Fruit fly (Drosophila melanogaster) whole organism, embryonic: ENCODE data around the gene CG18473.

Experiments
- Asciz ChIP-seq: fragments of 200-800 bp; sonication (Bioruptor generic); optimal IDR thresholded peaks from 2 replicates; lab custom pipeline; 2017; ENCODE audit warnings: missing biosample characterization, mild to moderate bottlenecking, missing genetic modification characterization, missing genetic modification reagents
- BtbVII ChIP-seq: fragments of 200-800 bp; sonication (Bioruptor generic); optimal IDR thresholded peaks from 3 replicates; lab custom pipeline; 2017; ENCODE audit warnings: missing biosample characterization, mild to moderate bottlenecking, missing genetic modification characterization
- CG1024 ChIP-seq: fragments of 200-800 bp; sonication (Bioruptor generic); IDR thresholded peaks from 2 replicates; pipeline ENCODE4 v1.3.6; 2022; ENCODE audit warnings: missing biosample characterization, missing genetic modification characterization
- CG10274 ChIP-seq: fragments of 200-800 bp; sonication (Bioruptor generic); optimal IDR thresholded peaks from 3 replicates; lab custom pipeline; 2017; ENCODE audit warnings: missing biosample characterization, mild to moderate bottlenecking, missing genetic modification characterization
- CG11398 ChIP-seq: fragments of 200-800 bp; sonication (Bioruptor generic); optimal IDR thresholded peaks from 2 replicates; lab custom pipeline; 2016; ENCODE audit warnings: missing biosample characterization, missing genetic modification characterization
- CG11695 ChIP-seq: fragments of 200-800 bp; sonication (Bioruptor generic); IDR thresholded peaks from 3 replicates; pipeline ENCODE4 v1.3.6; 2022; ENCODE audit warnings: missing biosample characterization, missing genetic modification characterization
- CG12104 ChIP-seq: fragments of 200-800 bp; sonication (Bioruptor generic); optimal IDR thresholded peaks from 3 replicates; lab custom pipeline; 2016; ENCODE audit warnings: missing biosample characterization, missing genetic modification characterization
- CG12942 ChIP-seq: fragments of 200-800 bp; sonication (Bioruptor generic); optimal IDR thresholded peaks from 3 replicates; lab custom pipeline; 2016; ENCODE audit warnings: missing biosample characterization, missing genetic modification characterization
- CG14014 ChIP-seq: fragments of 200-800 bp; sonication (Bioruptor generic); IDR thresholded peaks from 2 replicates; pipeline ENCODE4 v1.3.6; 2022; ENCODE audit warnings: missing biosample characterization, missing genetic modification characterization
- CG14667 ChIP-seq: fragments of 200-800 bp; sonication (Bioruptor generic); IDR thresholded peaks from 2 replicates; pipeline ENCODE4 v1.3.6; 2022; ENCODE audit warnings: missing biosample characterization, missing genetic modification characterization
- CG15601 ChIP-seq: fragments of 200-800 bp; sonication (Bioruptor generic); optimal IDR thresholded peaks from 3 replicates; lab custom pipeline; 2019; ENCODE audit warnings: missing biosample characterization, mild to moderate bottlenecking, missing genetic modification characterization, moderate library complexity
- CG17912 ChIP-seq: fragments of 200-800 bp; sonication (Bioruptor generic); optimal IDR thresholded peaks from 2 replicates; lab custom pipeline; 2018; ENCODE audit warnings: missing biosample characterization, mild to moderate bottlenecking, missing genetic modification characterization
- CG2129 ChIP-seq: fragments of 200-800 bp; sonication (Bioruptor generic); IDR thresholded peaks from 2 replicates; pipeline ENCODE4 v1.3.6; 2022; ENCODE audit warnings: missing biosample characterization, missing genetic modification characterization; ENCODE audit not compliant: partially characterized antibody
- CG30403 ChIP-seq: fragments of 200-800 bp; sonication (Bioruptor generic); optimal IDR thresholded peaks from 3 replicates; lab custom pipeline; 2016; ENCODE audit warnings: missing biosample characterization, missing genetic modification characterization
- CG3995 ChIP-seq: fragments of 200-800 bp; sonication (Bioruptor generic); optimal IDR thresholded peaks from 3 replicates; lab custom pipeline; 2016; ENCODE audit warnings: missing biosample characterization, missing genetic modification characterization
- CG42726 ChIP-seq: fragments of 200-800 bp; sonication (Bioruptor generic); IDR thresholded peaks from 2 replicates; pipeline ENCODE4 v1.3.6; 2022; ENCODE audit warnings: missing biosample characterization, missing genetic modification characterization; ENCODE audit not compliant: partially characterized antibody
- CG6854 ChIP-seq: fragments of 200-800 bp; sonication (Bioruptor generic); optimal IDR thresholded peaks from 3 replicates; lab custom pipeline; 2017; ENCODE audit warnings: missing biosample characterization, mild to moderate bottlenecking, missing genetic modification characterization
- CG7556 ChIP-seq: fragments of 200-800 bp; sonication (Bioruptor generic); optimal IDR thresholded peaks from 2 replicates; lab custom pipeline; 2017; ENCODE audit warnings: missing biosample characterization, mild to moderate bottlenecking, missing genetic modification characterization
- CG7963 ChIP-seq: fragments of 200-800 bp; sonication (Bioruptor generic); IDR thresholded peaks from 3 replicates; pipeline ENCODE4 v1.3.6; 2022; ENCODE audit warnings: missing biosample characterization, missing genetic modification characterization; ENCODE audit not compliant: partially characterized antibody
- CG8924 ChIP-seq: fragments of 200-800 bp; optimal IDR thresholded peaks from 3 replicates; lab custom pipeline; 2019; ENCODE audit warnings: missing biosample characterization, mild to moderate bottlenecking, missing genetic modification characterization, moderate library complexity
- CG9215 ChIP-seq: fragments of 200-800 bp; sonication (Bioruptor generic); IDR thresholded peaks from 2 replicates; pipeline ENCODE4 v1.3.6; 2022; ENCODE audit warnings: missing biosample characterization, missing genetic modification characterization
- CkIIα-i1 ChIP-seq: fragments of 200-800 bp; sonication (Bioruptor generic); IDR thresholded peaks from 2 replicates; pipeline ENCODE4 v1.3.6; 2022; ENCODE audit warnings: missing biosample characterization, missing genetic modification characterization
- Dad ChIP-seq: fragments of 200-800 bp; sonication (Bioruptor generic); optimal IDR thresholded peaks from 3 replicates; lab custom pipeline; 2016; ENCODE audit warnings: missing biosample characterization, missing genetic modification characterization
- Gug ChIP-seq: fragments of 200-800 bp; sonication (Bioruptor generic); IDR thresholded peaks from 4 replicates; pipeline ENCODE4 v1.3.6; 2022; ENCODE audit warnings: missing biosample characterization, missing genetic modification characterization
- Hand ChIP-seq: fragments of 200-800 bp; sonication (Bioruptor generic); optimal IDR thresholded peaks from 2 replicates; lab custom pipeline; 2017; ENCODE audit warnings: mild to moderate bottlenecking, missing biosample characterization, missing genetic modification reagents, missing genetic modification characterization
- NC2β ChIP-seq: fragments of 200-800 bp; sonication (Bioruptor generic); optimal IDR thresholded peaks from 2 replicates; lab custom pipeline; 2016; ENCODE audit warnings: missing biosample characterization, missing genetic modification characterization
- NFAT ChIP-seq: fragments of 200-800 bp; sonication (Bioruptor generic); IDR thresholded peaks from 2 replicates; pipeline ENCODE4 v1.3.6; 2022; ENCODE audit warnings: missing biosample characterization, missing genetic modification characterization
- Oaz ChIP-seq: fragments of 200-800 bp; sonication (Bioruptor generic); IDR thresholded peaks from 2 replicates; pipeline ENCODE4 v1.3.6; 2022; ENCODE audit warnings: missing biosample characterization, missing genetic modification characterization
- Rx ChIP-seq: fragments of 200-800 bp; sonication (Bioruptor generic); IDR thresholded peaks from 2 replicates; pipeline ENCODE4 v1.3.6; 2022; ENCODE audit warnings: missing biosample characterization, missing genetic modification characterization
- Sry-β ChIP-seq: fragments of 200-800 bp; sonication (Bioruptor generic); optimal IDR thresholded peaks from 2 replicates; lab custom pipeline; 2018; ENCODE audit warnings: missing biosample characterization, mild to moderate bottlenecking, missing genetic modification characterization, moderate library complexity
- aop ChIP-seq: fragments of 200-800 bp; sonication (Bioruptor generic); IDR thresholded peaks from 2 replicates; pipeline ENCODE4 v1.3.6; 2022; ENCODE audit warnings: missing biosample characterization, missing genetic modification characterization
- ato ChIP-seq: fragments of 200-800 bp; sonication (Bioruptor generic); IDR thresholded peaks from 2 replicates; pipeline ENCODE4 v1.3.6; 2022; ENCODE audit warnings: missing biosample characterization, missing genetic modification characterization; ENCODE audit not compliant: partially characterized antibody
- bigmax ChIP-seq: fragments of 200-800 bp; sonication (Bioruptor generic); optimal IDR thresholded peaks from 2 replicates; lab custom pipeline; 2018; ENCODE audit warnings: missing biosample characterization, mild to moderate bottlenecking, missing genetic modification characterization
- chif ChIP-seq, 2 experiments: fragments of 200-800 bp; sonication (Bioruptor generic); optimal IDR thresholded peaks; 3 replicates each; lab custom pipeline; 2016; ENCODE audit warnings: missing biosample characterization in 2 of 2, missing genetic modification characterization in 2 of 2
- croc ChIP-seq: fragments of 200-800 bp; sonication (Bioruptor generic); conservative IDR thresholded peaks from 3 replicates; pipeline ENCODE4 v1.3.6; 2022; ENCODE audit warnings: missing biosample characterization, missing genetic modification characterization
- dan ChIP-seq: fragments of 200-800 bp; sonication (Bioruptor generic); IDR thresholded peaks from 2 replicates; pipeline ENCODE4 v1.3.6; 2022; ENCODE audit warnings: missing biosample characterization, missing genetic modification characterization
- fd3F ChIP-seq: fragments of 200-800 bp; sonication (Bioruptor generic); optimal IDR thresholded peaks from 2 replicates; lab custom pipeline; 2018; ENCODE audit warnings: missing biosample characterization, mild to moderate bottlenecking, missing genetic modification characterization, moderate library complexity
- ham ChIP-seq: fragments of 200-800 bp; sonication (Bioruptor generic); IDR thresholded peaks from 2 replicates; pipeline ENCODE4 v1.3.6; 2022; ENCODE audit warnings: missing biosample characterization, missing genetic modification characterization
- mam ChIP-seq: fragments of 200-800 bp; sonication (Bioruptor generic); optimal IDR thresholded peaks from 3 replicates; lab custom pipeline; 2016; ENCODE audit warnings: missing biosample characterization, missing genetic modification characterization
- psq ChIP-seq: fragments of 200-800 bp; sonication (Bioruptor generic); optimal IDR thresholded peaks from 2 replicates; lab custom pipeline; 2017; ENCODE audit warnings: missing biosample characterization, missing genetic modification characterization
- seq ChIP-seq: fragments of 200-800 bp; sonication (Bioruptor generic); IDR thresholded peaks from 2 replicates; pipeline ENCODE4 v1.3.6; 2022; ENCODE audit warnings: missing biosample characterization, missing genetic modification characterization
- slou ChIP-seq: fragments of 200-800 bp; sonication (Bioruptor generic); optimal IDR thresholded peaks from 3 replicates; lab custom pipeline; 2016; ENCODE audit warnings: missing biosample characterization, missing genetic modification characterization
- slp2 ChIP-seq: fragments of 200-800 bp; sonication (Bioruptor generic); optimal IDR thresholded peaks from 2 replicates; lab custom pipeline; 2016; ENCODE audit warnings: missing biosample characterization, missing genetic modification characterization
- sna ChIP-seq: fragments of 200-800 bp; sonication (Bioruptor generic); IDR thresholded peaks from 2 replicates; pipeline ENCODE4 v1.3.6; 2022; ENCODE audit warnings: missing biosample characterization, missing genetic modification characterization; ENCODE audit not compliant: partially characterized antibody
- sr ChIP-seq: fragments of 200-800 bp; sonication (Bioruptor generic); IDR thresholded peaks from 3 replicates; pipeline ENCODE4 v1.3.6; 2022; ENCODE audit warnings: missing biosample characterization, missing genetic modification characterization
- tap ChIP-seq: fragments of 200-800 bp; optimal IDR thresholded peaks from 3 replicates; lab custom pipeline; 2019; ENCODE audit warnings: missing biosample characterization, mild to moderate bottlenecking, missing genetic modification characterization, moderate library complexity
- twi ChIP-seq: fragments of 200-800 bp; optimal IDR thresholded peaks from 2 replicates; lab custom pipeline; 2019; ENCODE audit warnings: missing biosample characterization, mild to moderate bottlenecking, missing genetic modification characterization, moderate library complexity
- usp ChIP-seq: fragments of >200 bp; optimal IDR thresholded peaks from 2 replicates; lab custom pipeline; 2017; ENCODE audit warnings: missing biosample characterization, missing genetic modification characterization
- z ChIP-seq: fragments of 200-800 bp; sonication (Bioruptor generic); IDR thresholded peaks from 3 replicates; pipeline ENCODE4 v1.3.6; 2022; ENCODE audit warnings: missing biosample characterization, missing genetic modification characterization
- zen2 ChIP-seq: fragments of 200-800 bp; sonication (Bioruptor generic); IDR thresholded peaks from 3 replicates; pipeline ENCODE4 v1.3.6; 2022; ENCODE audit warnings: missing biosample characterization, missing genetic modification characterization; ENCODE audit not compliant: partially characterized antibody

The CG18473 gene

DNA sequence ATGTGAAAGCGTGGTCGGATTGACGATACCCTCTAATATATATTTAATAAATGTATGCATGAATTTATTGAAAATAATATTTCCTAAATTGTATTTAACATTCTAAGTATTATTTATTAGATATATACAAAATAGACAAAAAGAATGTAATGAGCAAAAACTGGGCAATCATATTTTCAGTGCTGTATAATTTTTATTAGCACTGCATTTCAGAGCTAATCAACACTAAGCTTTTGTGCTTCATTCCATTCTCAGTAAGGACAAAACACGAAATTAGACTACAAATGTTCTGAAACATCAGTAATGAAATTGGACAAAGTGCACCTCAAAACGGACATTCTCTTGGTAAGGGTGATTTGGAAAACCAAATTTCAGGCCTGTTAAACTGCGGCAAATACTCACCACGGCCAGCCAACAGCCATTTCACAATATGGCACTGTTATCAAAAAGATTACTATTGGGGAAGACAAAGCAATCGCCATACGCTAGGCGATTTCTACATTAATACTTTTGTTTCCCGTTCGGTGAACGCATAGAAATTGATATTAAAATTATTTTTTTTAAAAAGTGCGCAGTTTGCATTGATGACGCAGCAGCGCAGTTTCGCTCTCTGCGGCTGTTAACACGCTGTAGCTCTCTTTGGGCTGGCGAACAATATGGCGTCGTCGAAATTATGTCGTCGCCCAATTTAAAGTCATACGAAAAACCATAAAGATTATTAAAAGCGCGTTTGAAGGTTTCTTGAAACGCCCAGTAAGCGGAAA lies 22.5 kb upstream of the CG18473 start (continued):
- TF ChIP-seq croc (peak; percentile 60), CG11695 (GFP tag; lab: Robert Waterston, UW) (peak; percentile 89), tap (peak; percentile 81), CkIIα-i1 (GFP tag; lab: Robert Waterston, UW) (no peak), CG6854 (GFP tag; lab: Kevin White, UChicago) (peak; percentile 90), zen2 (GFP tag; lab: Robert Waterston, UW) (no peak), CG12942 (GFP tag; lab: Kevin White, UChicago) (peak; percentile 87), CG17912 (GFP tag; lab: Kevin White, UChicago) (peak; percentile 64), CG14014 (GFP tag; lab: Robert Waterston, UW) (peak; percentile 84), Sry-β (peak; percentile 10), fd3F (peak; percentile 89), CG10274 (GFP tag; lab: Kevin White, UChicago) (peak; percentile 85), CG12104 (GFP tag; lab: Kevin White, UChicago) (peak; percentile 90), seq (GFP tag; lab: Robert Waterston, UW) (peak; percentile 74), NC2β (GFP tag; lab: Kevin White, UChicago) (peak; percentile 41), ham (GFP tag; lab: Robert Waterston, UW) (peak; percentile 45; the same call in 1 of the 2 replicates), sr (GFP tag; lab: Robert Waterston, UW) (no peak), NFAT (GFP tag; lab: Robert Waterston, UW) (peak; percentile 63), chif (GFP tag; optimal IDR thresholded peaks at IDR 0.05; lab: Kevin White, UChicago) (peak; percentile 22 to 65), Gug (peak; percentile 68; the same call in 3 of the 4 replicates), slp2 (GFP tag; lab: Kevin White, UChicago) (peak; percentile 56), CG3995 (GFP tag; lab: Kevin White, UChicago) (peak; percentile 56), usp (GFP tag; lab: Kevin White, UChicago) (no peak), Oaz (GFP tag; lab: Robert Waterston, UW) (peak; percentile 68), bigmax (no peak), CG15601 (tag; lab: Kevin White, UChicago) (peak; percentile 88), aop (no peak), CG7556 (peak; percentile 93), ato (GFP tag; lab: Robert Waterston, UW) (no peak), Rx (GFP tag; lab: Robert Waterston, UW) (peak; percentile 58; the same call in 1 of the 2 replicates), Dad (peak; percentile 63), CG8924 (tag; lab: Kevin White, UChicago) (peak; percentile 95), CG11398 (GFP tag; lab: Kevin White, UChicago) (peak; percentile 51), z (GFP tag; lab: Robert Waterston, UW) (no peak; the same call in 2 of the 3 replicates), CG30403 (GFP tag; lab: Kevin White, UChicago) (peak; percentile 93), CG42726 (GFP tag; lab: Robert Waterston, UW) (no peak), CG2129 (GFP tag; lab: Robert Waterston, UW) (no peak), sna (GFP tag; lab: Robert Waterston, UW) (no peak), CG14667 (GFP tag; lab: Robert Waterston, UW) (peak; percentile 77), Hand (GFP tag; lab: Kevin White, UChicago) (peak; percentile 81), CG1024 (GFP tag; lab: Robert Waterston, UW) (no peak), Asciz (GFP tag; lab: Kevin White, UChicago) (peak; percentile 84), twi (tag; lab: Kevin White, UChicago) (peak; percentile 83), dan (GFP tag; lab: Robert Waterston, UW) (no peak), slou (GFP tag; lab: Kevin White, UChicago) (peak; percentile 69), mam (GFP tag; lab: Kevin White, UChicago) (peak; percentile 86), CG7963 (GFP tag; lab: Robert Waterston, UW) (no peak), CG9215 (GFP tag; lab: Robert Waterston, UW) (peak; percentile 81), psq (GFP tag; lab: Kevin White, UChicago) (peak; percentile 60), BtbVII (peak; percentile 86)
